Worm (Caenorhabditis elegans) whole organism, young adult: ENCODE results near the gene C33A12.19.

Source experiments
- B0035.1 ChIP-seq: sonication (generic microtip); optimal IDR thresholded peaks from 2 replicates; lab custom pipeline; 2016; ENCODE audit warnings: missing genetic modification characterization, mild to moderate bottlenecking, missing compliant biosample characterization, missing genotype, missing genetic modification reagents
- attf-3 ChIP-seq: fragments of 200-800 bp; sonication (Bioruptor generic); conservative IDR thresholded peaks from 2 replicates; pipeline ENCODE4 v1.3.6; 2022; ENCODE audit warnings: missing genetic modification reagents, missing genetic modification characterization, missing compliant biosample characterization

DNA sequence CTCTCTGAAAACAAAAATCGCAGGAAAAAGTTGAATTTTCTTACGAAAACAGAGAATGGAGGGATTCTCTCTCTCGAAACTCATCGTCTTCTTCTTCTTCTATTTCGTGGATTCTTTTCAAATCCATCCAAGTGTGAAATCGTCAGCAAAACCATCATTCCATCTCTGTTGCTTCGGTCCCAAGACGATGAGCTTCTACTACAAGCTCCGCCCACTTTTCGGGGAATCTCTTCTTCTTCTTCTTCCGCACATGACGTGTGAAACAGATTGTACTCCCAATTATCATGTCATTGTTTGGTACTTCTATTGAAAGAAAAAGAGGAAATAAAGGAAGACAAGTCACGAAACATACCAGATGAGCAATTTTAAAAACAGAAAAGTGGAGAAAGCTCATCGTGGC, 6.3 kb downstream of the C33A12.19 start:
- TF ChIP-seq attf-3 (GFP tag; lab: Robert Waterston, UW) (no peak), B0035.1 (tag; lab: Kevin White, UChicago) (no peak)
